Worm (Caenorhabditis elegans): Measurements from ENCODE around the gene M60.6.

M60.6 gene

DNA sequence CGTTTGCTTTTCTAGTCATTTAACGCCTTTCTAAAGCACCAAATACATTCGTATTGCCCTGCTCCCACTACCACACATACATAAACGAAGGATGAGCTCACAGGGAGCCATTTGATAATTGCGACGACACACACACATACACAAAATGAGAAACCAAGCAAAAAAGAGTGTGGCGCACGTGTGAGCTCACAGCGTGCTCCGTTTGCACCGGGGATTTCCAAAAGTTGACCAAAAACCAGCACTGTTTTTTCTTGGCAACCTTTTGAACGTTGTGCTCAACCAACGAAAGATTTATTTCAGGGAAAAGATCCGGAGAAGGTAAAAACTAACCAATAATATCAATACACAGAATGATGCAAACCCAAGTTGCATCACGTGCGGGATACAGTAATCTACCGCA lies 22.6 kb upstream of the M60.6 start, which contains the start of gene ksr-1:
TSS of gene ksr-1 (plus strand) at position 301 of the 400 bp plus-strand sequence.
- no peak for TF ChIP-seq ceh-16 (tag; optimal IDR thresholded peaks at IDR 0.05)

DNA sequence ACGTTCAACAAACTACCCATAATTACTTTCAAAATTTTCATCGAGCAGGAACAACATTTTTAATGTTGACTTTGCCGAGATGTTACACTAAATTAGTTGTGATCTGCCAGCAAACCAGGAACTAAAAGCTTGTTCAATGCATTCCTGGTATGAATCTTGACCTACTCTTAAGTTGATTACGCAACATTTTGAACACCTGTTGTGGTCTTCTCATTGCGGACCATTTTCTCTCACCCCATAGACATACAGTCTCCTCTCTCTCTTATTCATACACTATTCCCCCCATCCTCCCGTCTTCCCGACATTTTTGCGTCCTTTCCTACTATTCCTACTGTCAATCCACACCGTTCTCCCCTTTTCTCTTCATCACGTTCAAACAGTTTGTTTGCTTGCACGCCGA lies 21.2 kb upstream of the M60.6 start:
- TF ChIP-seq zag-1 (tag; optimal IDR thresholded peaks at IDR 0.05) (no peak), mdl-1 (tag; optimal IDR thresholded peaks at IDR 0.05) (no peak), skn-1 (tag; optimal IDR thresholded peaks at IDR 0.05) (no peak), pha-4 (tag; optimal IDR thresholded peaks at IDR 0.05) (peak; percentile 35), elt-3 (tag; optimal IDR thresholded peaks at IDR 0.05) (no peak)

DNA sequence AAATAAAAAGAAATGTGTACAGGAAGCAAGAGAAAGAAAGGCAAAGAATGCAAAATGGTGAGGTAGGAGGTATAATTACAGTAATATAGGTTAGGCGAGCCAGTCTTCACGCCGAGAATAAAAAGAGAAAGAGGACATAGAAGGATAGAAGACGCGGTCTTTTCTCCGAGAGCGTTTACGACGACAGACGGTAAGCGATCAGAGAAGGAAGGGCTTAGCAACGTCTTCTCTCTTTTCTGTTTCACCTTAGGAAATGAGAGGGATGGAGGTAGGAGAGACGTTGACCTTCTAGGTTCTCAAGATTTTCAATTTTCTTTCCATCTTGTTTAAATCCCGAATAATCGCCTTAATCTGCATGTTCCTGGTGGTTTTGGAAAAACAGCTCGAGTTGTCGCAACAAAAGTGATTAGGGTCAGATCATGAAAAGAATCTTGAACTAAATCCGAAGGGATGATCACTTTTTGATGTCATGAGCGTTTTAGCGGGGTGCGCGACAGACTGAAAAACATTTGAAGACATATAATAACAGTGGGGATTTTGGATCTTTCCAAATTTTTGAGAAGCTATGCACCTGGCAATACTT lies 18.8 kb upstream of the M60.6 start, which contains the start of gene cutl-29:
TSS of gene cutl-29 (minus strand) at position 51 of the 583 bp plus-strand sequence.
- TF ChIP-seq eor-1 (tag; optimal IDR thresholded peaks at IDR 0.05), result no peak
- TF ChIP-seq nfya-1 (tag; optimal IDR thresholded peaks at IDR 0.05; ENCODE audit: insufficient read depth), result no peak
- no peak for TF ChIP-seq ceh-82 (tag; optimal IDR thresholded peaks at IDR 0.05)
- TF ChIP-seq nhr-25 (tag; optimal IDR thresholded peaks at IDR 0.05), result no peak
- no peak for TF ChIP-seq fkh-2 (tag; optimal IDR thresholded peaks at IDR 0.05)
- no peak for TF ChIP-seq ztf-4 (tag; optimal IDR thresholded peaks at IDR 0.05)
- no peak for TF ChIP-seq lin-15B (tag; optimal IDR thresholded peaks at IDR 0.05)
- no peak for TF ChIP-seq mml-1 (tag; optimal IDR thresholded peaks at IDR 0.05)

DNA sequence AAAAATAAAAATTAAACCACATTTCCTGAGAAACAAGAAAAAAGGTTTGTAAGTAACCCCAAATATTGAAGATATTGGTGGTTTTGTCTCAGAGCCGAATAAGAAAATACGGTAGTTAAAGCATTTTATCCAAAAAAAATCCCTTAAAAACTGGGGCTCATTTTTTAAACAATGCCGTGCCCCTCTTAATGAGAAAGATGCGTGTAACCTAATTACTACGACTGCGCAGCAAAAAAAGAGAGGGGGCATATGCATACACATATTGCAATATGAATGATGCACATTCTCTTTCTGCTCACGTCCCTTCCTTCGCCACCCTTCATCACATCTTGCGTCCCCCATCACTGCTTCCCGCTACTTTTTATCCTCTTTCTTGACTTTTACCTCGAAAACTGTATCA lies 15.8 kb upstream of the M60.6 start:
- TF ChIP-seq ztf-11 (tag; optimal IDR thresholded peaks at IDR 0.05) (no peak), mdl-1 (tag; optimal IDR thresholded peaks at IDR 0.05) (no peak), fos-1 (tag; optimal IDR thresholded peaks at IDR 0.05) (no peak), fkh-2 (tag; optimal IDR thresholded peaks at IDR 0.05) (no peak), nhr-28 (tag; optimal IDR thresholded peaks at IDR 0.05) (no peak), fkh-10 (GFP tag; optimal IDR thresholded peaks at IDR 0.05) (no peak), nhr-25 (tag; optimal IDR thresholded peaks at IDR 0.05) (no peak), pha-4 (tag; optimal IDR thresholded peaks at IDR 0.05) (no peak), daf-12 (tag; optimal IDR thresholded peaks at IDR 0.05) (no peak), nhr-23 (tag; optimal IDR thresholded peaks at IDR 0.05) (no peak), elt-1 (tag; optimal IDR thresholded peaks at IDR 0.05) (no peak), sea-2 (GFP tag; optimal IDR thresholded peaks at IDR 0.05) (no peak), egl-27 (tag; optimal IDR thresholded peaks at IDR 0.05) (no peak), hmg-11 (tag; optimal IDR thresholded peaks at IDR 0.05) (no peak), zag-1 (tag; optimal IDR thresholded peaks at IDR 0.05) (no peak), nhr-77 (tag; optimal IDR thresholded peaks at IDR 0.05) (no peak), ceh-82 (tag; optimal IDR thresholded peaks at IDR 0.05) (no peak), nfya-1 (tag; optimal IDR thresholded peaks at IDR 0.05; ENCODE audit: insufficient read depth) (no peak)

DNA sequence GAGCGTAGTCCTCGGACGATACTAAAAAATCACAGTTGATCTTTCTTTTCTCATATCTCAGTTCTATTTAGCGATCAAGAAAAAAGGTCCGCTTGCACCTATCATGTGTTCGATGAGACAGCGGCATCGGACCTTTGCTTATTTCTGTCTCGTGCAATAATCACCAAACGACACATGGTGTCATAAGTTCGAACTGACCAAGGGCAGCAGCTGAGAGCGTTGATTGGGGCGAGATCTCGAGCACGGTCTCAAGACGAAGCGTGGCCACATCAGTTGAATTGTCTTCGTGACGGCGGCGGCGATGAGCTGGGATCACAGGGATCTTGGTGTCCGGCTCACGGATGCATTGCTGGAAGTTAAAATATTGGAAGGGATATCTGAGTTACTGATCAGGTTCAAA lies 10.5 kb upstream of the M60.6 start:
- no peak for TF ChIP-seq elt-2 (tag; optimal IDR thresholded peaks at IDR 0.05)
- no peak for TF ChIP-seq nhr-67 (tag; optimal IDR thresholded peaks at IDR 0.05)
- no peak for TF ChIP-seq ceh-28 (tag; optimal IDR thresholded peaks at IDR 0.05)
- no peak for TF ChIP-seq tbx-2 (tag; optimal IDR thresholded peaks at IDR 0.05)
- no peak for TF ChIP-seq mml-1 (tag; optimal IDR thresholded peaks at IDR 0.05)
- TF ChIP-seq mdl-1 (tag; optimal IDR thresholded peaks at IDR 0.05), result no peak
- TF ChIP-seq nfya-1 (tag; optimal IDR thresholded peaks at IDR 0.05; ENCODE audit: insufficient read depth), result no peak
- TF ChIP-seq skn-1 (tag; optimal IDR thresholded peaks at IDR 0.05), result no peak

DNA sequence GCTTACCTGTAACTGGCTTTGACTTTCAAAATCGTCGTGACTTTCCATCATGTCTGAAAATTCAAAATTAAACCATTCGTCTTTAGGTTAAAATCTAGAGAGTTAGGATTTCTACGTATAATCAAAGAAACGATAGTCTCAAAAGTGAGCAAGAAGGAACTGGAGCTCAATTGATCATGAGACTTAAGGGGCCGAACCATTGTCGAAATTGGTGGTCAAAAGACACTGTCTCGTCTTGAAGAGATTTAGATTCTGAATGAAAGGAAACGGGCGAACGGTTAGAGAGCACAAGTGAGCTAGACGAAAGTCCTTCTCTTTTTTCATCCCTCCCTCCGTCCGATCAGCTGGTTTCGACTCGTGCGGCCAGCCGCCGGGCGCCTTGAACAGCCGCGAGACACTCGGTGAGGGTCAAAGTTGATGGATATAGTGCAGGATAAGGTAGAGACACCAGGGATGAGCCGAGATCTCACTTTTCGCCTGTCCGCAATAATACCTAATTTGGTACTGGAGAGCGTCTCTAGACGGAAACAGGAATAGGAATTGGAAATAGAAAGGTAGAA lies 8.9 kb upstream of the M60.6 start, which contains the start of gene M60.7:
TSS of gene M60.7 (minus strand) at position 51 of the 560 bp plus-strand sequence.
- TF ChIP-seq lin-39 (tag; optimal IDR thresholded peaks at IDR 0.05) (peak; percentile 7), snpc-4 (tag; optimal IDR thresholded peaks at IDR 0.05) (no peak)

Measured in whole organism, L3 larva.